Fruit fly (Drosophila melanogaster): ENCODE measurements around the gene Stam.

DNA sequence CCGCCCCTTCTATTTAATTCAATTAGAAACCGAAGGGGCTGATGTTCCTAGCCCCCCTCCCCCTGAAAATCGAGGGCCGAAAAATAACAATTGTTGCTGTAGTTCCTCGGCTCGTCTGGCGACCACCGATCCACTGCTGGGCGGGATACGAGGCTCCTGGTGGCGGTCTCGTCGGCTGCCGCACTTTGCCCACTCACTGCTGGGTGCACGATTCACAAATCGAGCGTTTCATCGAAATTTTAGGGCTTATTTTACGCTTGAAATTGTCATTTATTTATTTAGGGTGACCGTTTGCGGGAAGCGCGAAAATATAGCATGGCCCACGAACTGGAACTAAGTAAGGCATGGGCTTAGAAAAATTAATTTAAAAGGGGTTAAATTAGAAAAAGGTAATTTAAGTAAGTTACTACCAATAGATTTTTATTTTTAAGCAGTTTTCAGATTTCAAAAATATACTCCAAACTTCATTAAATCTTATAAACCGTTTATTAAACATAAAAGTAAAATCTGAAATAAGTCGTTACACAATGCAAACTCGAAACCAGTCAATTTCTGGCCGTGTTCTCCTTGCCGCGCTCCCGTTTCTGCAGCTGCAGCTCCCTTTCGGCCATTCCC, 1.9 kb upstream of the Stam start, which contains the start of gene Dnz1:
- TF ChIP-seq hbn (GFP tag; IDR thresholded peaks at IDR 0.05; ENCODE audit: partially characterized antibody) (no peak), CG13296 (GFP tag; optimal IDR thresholded peaks at IDR 0.05) (peak; percentile 48), gsb-n (tag; optimal IDR thresholded peaks at IDR 0.05) (peak; percentile 54), CG10979 (tag; optimal IDR thresholded peaks at IDR 0.05) (peak; percentile 53), CG2120 (GFP tag; optimal IDR thresholded peaks at IDR 0.05) (peak; percentile 84), CG8089 (GFP tag; optimal IDR thresholded peaks at IDR 0.05) (no peak), ap (GFP tag; IDR thresholded peaks at IDR 0.05) (no peak; the same call in 1 of the 2 replicates), tup (GFP tag; optimal IDR thresholded peaks at IDR 0.05) (no peak), Sry-δ (GFP tag; optimal IDR thresholded peaks at IDR 0.05) (no peak), Xrp1 (GFP tag; IDR thresholded peaks at IDR 0.05) (peak; percentile 60), CG1603 (tag; optimal IDR thresholded peaks at IDR 0.05) (peak; percentile 42), Atf-2 (GFP tag; optimal IDR thresholded peaks at IDR 0.05) (no peak), mam (GFP tag; optimal IDR thresholded peaks at IDR 0.05) (peak; percentile 16), sqz (GFP tag; optimal IDR thresholded peaks at IDR 0.05) (no peak)
